Fruit fly (Drosophila melanogaster) whole organism, embryonic: ENCODE results near the gene CG18265.
A peak's percentile ranks its signal among the peaks of the same experiment; 100 is the strongest.

Source experiments
- BEAF-32 ChIP-seq: fragments of 200-800 bp; sonication (Bioruptor generic); optimal IDR thresholded peaks from 3 replicates; lab custom pipeline; 2017; ENCODE audit warnings: missing biosample characterization, missing genetic modification characterization, mild to moderate bottlenecking, moderate library complexity, missing genetic modification reagents
- Bdp1 ChIP-seq: fragments of 200-800 bp; sonication (Bioruptor generic); optimal IDR thresholded peaks from 3 replicates; lab custom pipeline; 2016; ENCODE audit warnings: missing biosample characterization, missing genetic modification characterization
- Bteb2 ChIP-seq: fragments of 200-800 bp; sonication (Bioruptor generic); optimal IDR thresholded peaks from 2 replicates; lab custom pipeline; 2016; ENCODE audit warnings: missing biosample characterization, missing genetic modification characterization
- CG13287 ChIP-seq: fragments of 200-800 bp; sonication (Bioruptor generic); IDR thresholded peaks from 2 replicates; pipeline ENCODE4 v1.3.6; 2022; ENCODE audit warnings: missing biosample characterization, missing genetic modification characterization; ENCODE audit not compliant: partially characterized antibody
- CG14667 ChIP-seq: fragments of 200-800 bp; sonication (Bioruptor generic); IDR thresholded peaks from 2 replicates; pipeline ENCODE4 v1.3.6; 2022; ENCODE audit warnings: missing biosample characterization, missing genetic modification characterization
- CG15269 ChIP-seq: fragments of 200-800 bp; sonication (Bioruptor generic); optimal IDR thresholded peaks from 2 replicates; lab custom pipeline; 2018; ENCODE audit warnings: missing biosample characterization, mild to moderate bottlenecking, missing genetic modification characterization, moderate library complexity
- CG15601 ChIP-seq: fragments of 200-800 bp; sonication (Bioruptor generic); optimal IDR thresholded peaks from 3 replicates; lab custom pipeline; 2019; ENCODE audit warnings: missing biosample characterization, mild to moderate bottlenecking, missing genetic modification characterization, moderate library complexity
- CG16863 ChIP-seq: fragments of 200-800 bp; sonication (Bioruptor generic); optimal IDR thresholded peaks from 3 replicates; lab custom pipeline; 2016; ENCODE audit warnings: missing biosample characterization, missing genetic modification characterization
- CG18619 ChIP-seq: fragments of 200-800 bp; sonication (Bioruptor generic); optimal IDR thresholded peaks from 3 replicates; lab custom pipeline; 2017; ENCODE audit warnings: missing biosample characterization, mild to moderate bottlenecking, missing genetic modification characterization
- CG18764 ChIP-seq: fragments of 200-800 bp; sonication (Bioruptor generic); optimal IDR thresholded peaks from 3 replicates; lab custom pipeline; 2016; ENCODE audit warnings: missing biosample characterization, missing genetic modification characterization
- CG32767 ChIP-seq: fragments of 200-800 bp; sonication (Bioruptor generic); IDR thresholded peaks from 2 replicates; pipeline ENCODE4 v1.3.6; 2022; ENCODE audit warnings: missing biosample characterization, missing genetic modification characterization
- CG3281 ChIP-seq: fragments of 200-800 bp; sonication (Bioruptor generic); optimal IDR thresholded peaks from 3 replicates; lab custom pipeline; 2017; ENCODE audit warnings: missing biosample characterization, mild to moderate bottlenecking, missing genetic modification characterization
- CG3847 ChIP-seq: fragments of 200-800 bp; sonication (Bioruptor generic); IDR thresholded peaks from 2 replicates; pipeline ENCODE4 v1.3.6; 2022; ENCODE audit warnings: missing biosample characterization, missing genetic modification characterization
- CG6254 ChIP-seq: fragments of 200-800 bp; sonication (Bioruptor generic); optimal IDR thresholded peaks from 3 replicates; lab custom pipeline; 2017; ENCODE audit warnings: mild to moderate bottlenecking, missing biosample characterization, missing genetic modification reagents, missing genetic modification characterization
- CG8388 ChIP-seq: fragments of 200-800 bp; sonication (Bioruptor generic); optimal IDR thresholded peaks from 2 replicates; lab custom pipeline; 2019; ENCODE audit warnings: missing biosample characterization, mild to moderate bottlenecking, missing genetic modification characterization, moderate library complexity
- Deaf1 ChIP-seq: fragments of 200-800 bp; optimal IDR thresholded peaks from 3 replicates; lab custom pipeline; 2019; ENCODE audit warnings: missing biosample characterization, mild to moderate bottlenecking, missing genetic modification characterization, moderate library complexity
- Dip3 ChIP-seq: fragments of 200-800 bp; sonication (Bioruptor generic); optimal IDR thresholded peaks from 3 replicates; lab custom pipeline; 2016; ENCODE audit warnings: missing biosample characterization, missing genetic modification characterization
- Doc3 ChIP-seq: fragments of 200-800 bp; sonication (Bioruptor generic); IDR thresholded peaks from 3 replicates; pipeline ENCODE4 v1.3.6; 2022; ENCODE audit warnings: missing biosample characterization, missing genetic modification characterization; ENCODE audit not compliant: partially characterized antibody
- Dref ChIP-seq: fragments of 200-800 bp; sonication (Bioruptor generic); IDR thresholded peaks from 2 replicates; pipeline ENCODE4 v1.3.6; 2022; ENCODE audit warnings: missing biosample characterization, missing genetic modification characterization
- GATAe ChIP-seq: fragments of 200-800 bp; sonication (Bioruptor generic); conservative IDR thresholded peaks from 2 replicates; pipeline ENCODE4 v1.3.6; 2022; ENCODE audit warnings: missing biosample characterization, missing genetic modification characterization
- HmgZ ChIP-seq: fragments of 200-800 bp; sonication (Bioruptor generic); optimal IDR thresholded peaks from 2 replicates; lab custom pipeline; 2018; ENCODE audit warnings: missing biosample characterization, mild to moderate bottlenecking, missing genetic modification characterization
- Hmx ChIP-seq: fragments of 200-800 bp; sonication (Bioruptor generic); optimal IDR thresholded peaks from 2 replicates; lab custom pipeline; 2016; ENCODE audit warnings: missing biosample characterization, missing genetic modification characterization
- Hr3 ChIP-seq: fragments of 200-800 bp; sonication (Bioruptor generic); optimal IDR thresholded peaks from 3 replicates; lab custom pipeline; 2016; ENCODE audit warnings: missing biosample characterization, missing genetic modification characterization
- Hr51 ChIP-seq, 2 experiments: fragments of 200-800 bp; sonication (Bioruptor generic); optimal IDR thresholded peaks; 2 replicates in 1 of 2; 3 replicates in 1 of 2; lab custom pipeline; 2016 to 2018; ENCODE audit warnings: missing biosample characterization in 2 of 2, missing genetic modification characterization in 2 of 2, mild to moderate bottlenecking in 1 of 2, moderate library complexity in 1 of 2
- Hr78 ChIP-seq, 2 experiments: fragments of 200-800 bp in 1 of 2; fragments of >200 bp in 1 of 2; sonication (Bioruptor generic) in 1 of 2; optimal IDR thresholded peaks; 2 replicates each; lab custom pipeline; 2017 to 2019; ENCODE audit warnings: missing biosample characterization in 2 of 2, missing genetic modification characterization in 2 of 2, mild to moderate bottlenecking in 1 of 2, moderate library complexity in 1 of 2
- NFAT ChIP-seq: fragments of 200-800 bp; sonication (Bioruptor generic); IDR thresholded peaks from 2 replicates; pipeline ENCODE4 v1.3.6; 2022; ENCODE audit warnings: missing biosample characterization, missing genetic modification characterization
- Neu2 ChIP-seq: fragments of 200-800 bp; sonication (Bioruptor generic); optimal IDR thresholded peaks from 3 replicates; lab custom pipeline; 2016; ENCODE audit warnings: missing biosample characterization, missing genetic modification characterization, borderline replicate concordance
- Ravus ChIP-seq: fragments of 200-800 bp; sonication (Bioruptor generic); IDR thresholded peaks from 2 replicates; pipeline ENCODE4 v1.3.6; 2022; ENCODE audit warnings: missing biosample characterization, missing genetic modification characterization
- Six4 ChIP-seq: fragments of 200-800 bp; sonication (Bioruptor generic); optimal IDR thresholded peaks from 2 replicates; lab custom pipeline; 2016; ENCODE audit warnings: missing biosample characterization, missing genetic modification characterization
- Taf1 ChIP-seq: fragments of 200-800 bp; sonication (Bioruptor generic); IDR thresholded peaks from 2 replicates; pipeline ENCODE4 v1.3.6; 2022; ENCODE audit warnings: missing biosample characterization, missing genetic modification characterization
- Trl ChIP-seq, 3 experiments: fragments of >200 bp in 2 of 3; fragments of 200-800 bp in 1 of 3; sonication (Bioruptor generic) in 1 of 3; optimal IDR thresholded peaks; 2 replicates in 1 of 3; 3 replicates in 2 of 3; lab custom pipeline; 2016 to 2017; ENCODE audit warnings: missing biosample characterization in 1 of 3, missing genetic modification characterization in 1 of 3
- abd-A ChIP-seq: fragments of 200-800 bp; sonication (Bioruptor generic); optimal IDR thresholded peaks from 3 replicates; lab custom pipeline; 2019; ENCODE audit warnings: missing biosample characterization, mild to moderate bottlenecking, missing genetic modification characterization, moderate library complexity
- al ChIP-seq: fragments of 200-800 bp; sonication (Bioruptor generic); IDR thresholded peaks from 2 replicates; pipeline ENCODE4 v1.3.6; 2022; ENCODE audit warnings: missing biosample characterization, missing genetic modification characterization
- ash1 ChIP-seq: fragments of 200-800 bp; sonication (Bioruptor generic); optimal IDR thresholded peaks from 2 replicates; lab custom pipeline; 2018; ENCODE audit warnings: missing biosample characterization, mild to moderate bottlenecking, missing genetic modification characterization
- bbx ChIP-seq: fragments of 200-800 bp; sonication (Bioruptor generic); IDR thresholded peaks from 2 replicates; pipeline ENCODE4 v1.3.6; 2022; ENCODE audit warnings: missing biosample characterization, missing genetic modification characterization; ENCODE audit not compliant: partially characterized antibody
- chif ChIP-seq, 2 experiments: fragments of 200-800 bp; sonication (Bioruptor generic); optimal IDR thresholded peaks; 3 replicates each; lab custom pipeline; 2016; ENCODE audit warnings: missing biosample characterization in 2 of 2, missing genetic modification characterization in 2 of 2
- crc ChIP-seq: fragments of 200-800 bp; sonication (Bioruptor generic); optimal IDR thresholded peaks from 2 replicates; lab custom pipeline; 2016; ENCODE audit warnings: missing biosample characterization, missing genetic modification characterization
- exex ChIP-seq: fragments of 200-800 bp; sonication (Bioruptor generic); optimal IDR thresholded peaks from 4 replicates; lab custom pipeline; 2018; ENCODE audit warnings: missing biosample characterization, mild to moderate bottlenecking, missing genetic modification characterization, moderate library complexity
- ftz-f1 ChIP-seq: fragments of 200-800 bp; sonication (Bioruptor generic); optimal IDR thresholded peaks from 2 replicates; lab custom pipeline; 2016; ENCODE audit warnings: missing biosample characterization, missing genetic modification characterization
- lilli ChIP-seq: fragments of 200-800 bp; sonication (Bioruptor generic); optimal IDR thresholded peaks from 3 replicates; lab custom pipeline; 2016; ENCODE audit warnings: missing biosample characterization, missing genetic modification characterization
- lmd ChIP-seq: fragments of 200-800 bp; sonication (Bioruptor generic); IDR thresholded peaks from 2 replicates; pipeline ENCODE4 v1.3.6; 2022; ENCODE audit warnings: missing biosample characterization, missing genetic modification characterization
- phol ChIP-seq: fragments of 200-800 bp; sonication (Bioruptor generic); optimal IDR thresholded peaks from 3 replicates; lab custom pipeline; 2018; ENCODE audit warnings: missing biosample characterization, mild to moderate bottlenecking, missing genetic modification characterization, moderate library complexity
- so ChIP-seq: fragments of 200-800 bp; sonication (Bioruptor generic); IDR thresholded peaks from 3 replicates; pipeline ENCODE4 v1.3.6; 2022; ENCODE audit warnings: missing biosample characterization, missing genetic modification characterization
- ttk ChIP-seq: fragments of 200-800 bp; sonication (Bioruptor generic); IDR thresholded peaks from 2 replicates; pipeline ENCODE4 v2.1.2; 2022; ENCODE audit warnings: missing biosample characterization, missing genetic modification characterization
- vvl ChIP-seq: fragments of 200-800 bp; sonication (Bioruptor generic); IDR thresholded peaks from 2 replicates; pipeline ENCODE4 v1.3.6; 2022; ENCODE audit warnings: missing biosample characterization, missing genetic modification characterization
- zf30C ChIP-seq: fragments of 200-800 bp; sonication (Bioruptor generic); optimal IDR thresholded peaks from 3 replicates; lab custom pipeline; 2018; ENCODE audit warnings: missing biosample characterization, mild to moderate bottlenecking, missing genetic modification characterization
- zfh2 ChIP-seq: fragments of 200-800 bp; sonication (Bioruptor generic); optimal IDR thresholded peaks from 2 replicates; lab custom pipeline; 2016; ENCODE audit warnings: missing biosample characterization, missing genetic modification characterization

The CG18265 gene

DNA sequence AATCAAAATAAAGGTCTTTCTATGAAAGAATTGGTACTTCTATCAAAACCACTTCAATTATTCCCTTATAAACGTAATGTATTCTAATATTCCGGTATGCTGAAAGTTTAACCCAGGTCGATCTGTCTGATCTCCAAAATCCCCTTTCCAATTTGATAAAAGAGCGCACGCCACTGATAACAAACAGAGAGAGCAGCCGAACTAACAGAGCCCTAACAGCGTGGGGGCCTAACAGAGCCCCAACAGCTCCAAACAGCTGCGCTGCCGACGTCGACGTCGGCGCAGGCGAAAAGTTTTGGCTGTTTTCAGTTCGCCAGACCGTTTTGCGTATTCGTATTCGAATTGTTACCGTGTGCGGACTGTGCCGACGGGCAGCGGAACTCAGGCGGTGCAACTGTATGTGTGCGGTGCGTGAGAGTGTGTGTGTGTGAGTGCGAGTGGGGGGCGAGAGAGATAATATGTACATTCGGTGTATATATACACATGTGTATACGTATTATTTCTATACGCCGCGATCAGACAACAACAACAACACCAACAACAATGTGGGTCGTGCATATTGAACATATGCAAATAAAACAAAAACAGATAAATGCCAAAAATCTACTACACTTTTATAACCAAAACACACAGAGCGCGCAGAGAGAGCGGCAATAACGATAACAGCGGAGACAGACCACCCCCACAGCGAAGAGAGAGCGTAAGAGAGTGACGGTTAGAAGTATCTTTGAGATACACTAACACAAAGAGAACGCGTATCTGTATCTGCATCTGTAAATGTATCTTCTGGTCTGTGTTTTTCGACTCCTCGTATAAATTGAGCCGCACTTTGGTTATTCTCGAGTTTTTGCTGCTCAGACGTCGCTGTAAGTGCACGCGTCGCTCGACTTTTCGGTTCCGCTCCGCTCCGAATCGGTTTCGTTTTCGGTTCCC lies 47.9 kb downstream of the CG18265 start, which contains the start of gene Oatp74D (continued):
- peak; percentile 5 for TF ChIP-seq CG15269 (tag; lab: Kevin White, UChicago)
- no peak for TF ChIP-seq Bdp1 (GFP tag; lab: Kevin White, UChicago)
- TF ChIP-seq CG16863 (GFP tag; lab: Kevin White, UChicago) = no peak
- peak; percentile 2 for TF ChIP-seq Dip3 (GFP tag; lab: Kevin White, UChicago)
- TF ChIP-seq lilli = peak; percentile 67
- no peak for TF ChIP-seq Neu2 (GFP tag; lab: Kevin White, UChicago)
- TF ChIP-seq CG15601 (tag; lab: Kevin White, UChicago) = peak; percentile 67
- TF ChIP-seq CG13287 (GFP tag; lab: Robert Waterston, UW) = peak; percentile 68; the same call in 1 of the 2 replicates
- TF ChIP-seq Hr3 (GFP tag; lab: Kevin White, UChicago) = no peak
- TF ChIP-seq Trl (optimal IDR thresholded peaks at IDR 0.05; lab: Kevin White, UChicago) = peak; percentile 98 to 99
- peak; percentile 48 for TF ChIP-seq Trl (GFP tag; optimal IDR thresholded peaks at IDR 0.05; lab: Kevin White, UChicago)
- peak in 1 of 2 experiments; percentile 10 for TF ChIP-seq Hr51 (GFP tag; optimal IDR thresholded peaks at IDR 0.05; lab: Kevin White, UChicago)
- TF ChIP-seq Ravus (GFP tag; lab: Robert Waterston, UW) = no peak
- peak; percentile 94 for TF ChIP-seq abd-A
- TF ChIP-seq ash1 (GFP tag; lab: Kevin White, UChicago) = no peak
- TF ChIP-seq NFAT = 0 out of 2 replicates have a peak, but pooled peaks have one; percentile 2
- 0 out of 2 replicates have a peak, but pooled peaks have one; percentile 10 for TF ChIP-seq lmd (GFP tag; lab: Robert Waterston, UW)
- TF ChIP-seq BEAF-32 (GFP tag; lab: Kevin White, UChicago) = no peak
- TF ChIP-seq Dref (GFP tag; lab: Robert Waterston, UW) = no peak
- TF ChIP-seq CG6254 (GFP tag; lab: Kevin White, UChicago) = peak; percentile 52
- TF ChIP-seq Deaf1 (tag; lab: Kevin White, UChicago) = peak; percentile 78
- no peak for TF ChIP-seq Doc3 (GFP tag; lab: Robert Waterston, UW)
- peak; percentile 44 for TF ChIP-seq CG18619
- TF ChIP-seq GATAe (GFP tag; lab: Robert Waterston, UW) = peak; percentile 48
- TF ChIP-seq CG8388 (GFP tag; lab: Kevin White, UChicago) = peak; percentile 27
- peak; percentile 30 for TF ChIP-seq CG3281
- TF ChIP-seq al (GFP tag; lab: Robert Waterston, UW) = no peak
- TF ChIP-seq CG32767 (GFP tag; lab: Robert Waterston, UW) = peak; percentile 77
- peak; percentile 13 for TF ChIP-seq phol (tag; lab: Kevin White, UChicago)
- TF ChIP-seq CG3847 = peak; percentile 37; the same call in 1 of the 2 replicates
- peak in 1 of 2 experiments; percentile 13 for TF ChIP-seq Hr78 (GFP tag; optimal IDR thresholded peaks at IDR 0.05; lab: Kevin White, UChicago)
- no peak for TF ChIP-seq Bteb2 (GFP tag; lab: Kevin White, UChicago)
- no peak for TF ChIP-seq CG14667 (GFP tag; lab: Robert Waterston, UW)
- peak; percentile 25 for TF ChIP-seq zfh2 (GFP tag; lab: Kevin White, UChicago)
- TF ChIP-seq Hmx (GFP tag; lab: Kevin White, UChicago) = no peak
- no peak for TF ChIP-seq zf30C
- TF ChIP-seq bbx = peak; percentile 38
- peak; percentile 85 for TF ChIP-seq vvl (GFP tag; lab: Robert Waterston, UW)
- TF ChIP-seq ftz-f1 (GFP tag; lab: Kevin White, UChicago) = peak; percentile 74
- TF ChIP-seq chif (GFP tag; optimal IDR thresholded peaks at IDR 0.05; lab: Kevin White, UChicago) = peak in 1 of 2 experiments; percentile 25
- TF ChIP-seq Six4 (GFP tag; lab: Kevin White, UChicago) = no peak
- peak; percentile 36 for TF ChIP-seq exex
- no peak for TF ChIP-seq crc
- TF ChIP-seq CG18764 = no peak
- TF ChIP-seq Taf1 (GFP tag; lab: Robert Waterston, UW) = no peak
- peak; percentile 69 for TF ChIP-seq HmgZ (tag; lab: Kevin White, UChicago)
- TF ChIP-seq ttk (GFP tag; lab: Robert Waterston, UW) = peak; percentile 7; the same call in 1 of the 2 replicates
- TF ChIP-seq so (GFP tag; lab: Robert Waterston, UW) = peak; percentile 69; the same call in 2 of the 3 replicates
